Fruit fly (Drosophila melanogaster) Kc167 (cell line): Measurements from ENCODE around the gene Cyp313a2.

Experiments used
- Myc ChIP-seq: fragments of >200 bp; optimal IDR thresholded peaks from 2 replicates; lab custom pipeline; 2017; ENCODE audit warnings: missing external identifiers
- h ChIP-seq: fragments of >200 bp; optimal IDR thresholded peaks from 3 replicates; lab custom pipeline; 2018; ENCODE audit warnings: missing external identifiers
- insv ChIP-seq: fragments of >200 bp; optimal IDR thresholded peaks from 3 replicates; lab custom pipeline; 2018; ENCODE audit warnings: missing external identifiers
- psq ChIP-seq: fragments of >200 bp; optimal IDR thresholded peaks from 2 replicates; lab custom pipeline; 2017; ENCODE audit warnings: missing external identifiers
- ttk ChIP-seq: sonication (Bioruptor generic); optimal IDR thresholded peaks from 2 replicates; lab custom pipeline; 2017; ENCODE audit warnings: missing external identifiers

dm6 chr3R:12229113-12229512 is 7.6 kb downstream of the Cyp313a2 start, which contains the start of gene CG3916:
- TF ChIP-seq Myc (lab: Kevin White, UChicago) (no peak), ttk (no peak), h (lab: Kevin White, UChicago) (no peak), insv (lab: Kevin White, UChicago) (no peak), psq (lab: Kevin White, UChicago) (no peak)
